Worm (Caenorhabditis elegans) whole organism, L1 larva: ENCODE results near the gene srh-223.

Experiments
- ama-1 ChIP-seq: fragments of 150-350 bp; optimal IDR thresholded peaks from 2 replicates; lab custom pipeline; 2014
- ceh-8 ChIP-seq: fragments of 200-800 bp; sonication (Bioruptor generic); optimal IDR thresholded peaks from 2 replicates; lab custom pipeline; 2018; ENCODE audit warnings: mild to moderate bottlenecking, missing genetic modification characterization, moderate library complexity, missing compliant biosample characterization
- elt-2 ChIP-seq: sonication (generic microtip); optimal IDR thresholded peaks from 2 replicates; lab custom pipeline; 2016; ENCODE audit warnings: missing genetic modification characterization, mild to moderate bottlenecking, inconsistent platforms, missing compliant biosample characterization, missing genetic modification reagents
- nhr-12 ChIP-seq: sonication (generic microtip); optimal IDR thresholded peaks from 2 replicates; lab custom pipeline; 2017; ENCODE audit warnings: missing biosample characterization, missing genetic modification characterization
- nhr-76 ChIP-seq: sonication (generic microtip); optimal IDR thresholded peaks from 2 replicates; lab custom pipeline; 2017; ENCODE audit warnings: missing biosample characterization, missing genetic modification characterization
- rnt-1 ChIP-seq: sonication (generic microtip); optimal IDR thresholded peaks from 2 replicates; lab custom pipeline; 2016; ENCODE audit warnings: mild to moderate bottlenecking, missing genetic modification characterization, moderate library complexity, missing compliant biosample characterization
- snpc-4 ChIP-seq: fragments of 150-350 bp; optimal IDR thresholded peaks from 2 replicates; lab custom pipeline; 2014; ENCODE audit warnings: missing biosample characterization, missing genetic modification characterization
- unc-62 ChIP-seq: fragments of 150-350 bp; optimal IDR thresholded peaks from 2 replicates; lab custom pipeline; 2014; ENCODE audit warnings: missing biosample characterization, missing genetic modification reagents, missing genetic modification characterization

DNA sequence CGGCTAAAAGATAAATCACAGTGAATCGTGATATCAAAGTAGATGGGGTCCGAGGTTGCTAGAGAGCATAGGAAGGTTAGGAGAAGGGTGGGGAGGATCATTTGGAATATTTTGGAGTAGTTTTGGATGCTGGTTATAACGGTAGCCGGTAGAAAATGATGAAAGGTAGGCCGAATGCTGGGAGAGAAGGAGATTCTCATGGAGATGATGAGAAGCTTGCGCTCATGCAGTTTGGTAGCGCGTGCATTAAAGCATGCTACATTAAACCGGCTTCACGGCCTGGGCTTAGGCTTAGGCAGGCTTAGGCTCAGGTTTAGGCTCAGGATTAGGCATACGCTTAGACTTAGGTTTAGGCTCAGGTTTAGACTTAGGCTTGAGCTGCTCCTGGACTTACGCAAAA lies 12.6 kb downstream of the srh-223 start, which contains the start of gene F47C12.13:
- TF ChIP-seq nhr-12 (tag; lab: Kevin White, UChicago) = no peak
- TF ChIP-seq ceh-8 = no peak
- no peak for TF ChIP-seq unc-62 (GFP tag; lab: Kevin White, UChicago)
- TF ChIP-seq snpc-4 (tag; lab: Kevin White, UChicago) = no peak
- TF ChIP-seq elt-2 (tag; lab: Kevin White, UChicago) = no peak
- TF ChIP-seq rnt-1 (tag; lab: Kevin White, UChicago) = no peak
- no peak for TF ChIP-seq ama-1
- TF ChIP-seq nhr-76 (tag; lab: Kevin White, UChicago) = no peak
